Worm (Caenorhabditis elegans) whole organism, young adult: ENCODE data around the gene txt-19.

ENCODE experiments used
- F57A8.1 ChIP-seq: fragments of 200-800 bp; sonication (Bioruptor generic); optimal IDR thresholded peaks from 2 replicates; lab custom pipeline; 2018; ENCODE audit warnings: mild to moderate bottlenecking, missing genetic modification characterization, moderate library complexity, missing compliant biosample characterization
- Y53G8AR.9 ChIP-seq: fragments of 200-800 bp; sonication (Bioruptor generic); conservative IDR thresholded peaks from 2 replicates; pipeline ENCODE4 v1.3.6; 2022; ENCODE audit warnings: missing genetic modification reagents, missing genetic modification characterization, missing compliant biosample characterization
- ama-1 ChIP-seq, 3 experiments: fragments of 150-350 bp in 1 of 3; sonication (generic microtip) in 2 of 3; optimal IDR thresholded peaks; 2 replicates each; lab custom pipeline; 2014 to 2018; ENCODE audit warnings: missing biosample characterization in 2 of 3, missing genetic modification characterization in 2 of 3, missing genetic modification reagents in 2 of 3
- attf-5 ChIP-seq: fragments of 200-800 bp; sonication (Bioruptor generic); optimal IDR thresholded peaks from 2 replicates; lab custom pipeline; 2018; ENCODE audit warnings: mild to moderate bottlenecking, missing genetic modification characterization, missing compliant biosample characterization
- ceh-27 ChIP-seq: fragments of 200-800 bp; sonication (Bioruptor generic); optimal IDR thresholded peaks from 2 replicates; lab custom pipeline; 2018; ENCODE audit warnings: mild to moderate bottlenecking, missing genetic modification characterization, moderate library complexity, missing compliant biosample characterization
- ets-4 ChIP-seq: fragments of 200-800 bp; sonication (Bioruptor generic); optimal IDR thresholded peaks from 2 replicates; lab custom pipeline; 2018; ENCODE audit warnings: mild to moderate bottlenecking, missing genetic modification characterization, missing compliant biosample characterization
- lin-35 ChIP-seq, 3 experiments: fragments of 150-350 bp in 2 of 3; sonication (generic microtip) in 1 of 3; optimal IDR thresholded peaks; 2 replicates each; lab custom pipeline; 2014 to 2018; ENCODE audit warnings: missing biosample characterization in 3 of 3, missing genetic modification characterization in 3 of 3, missing genetic modification reagents in 3 of 3
- lir-1 ChIP-seq: fragments of 200-800 bp; sonication (Bioruptor generic); conservative IDR thresholded peaks from 2 replicates; pipeline ENCODE4 v1.3.6; 2022; ENCODE audit warnings: missing genetic modification reagents, missing genetic modification characterization, missing compliant biosample characterization
- madf-3 ChIP-seq: fragments of 200-800 bp; sonication (Bioruptor generic); IDR thresholded peaks from 2 replicates; pipeline ENCODE4 v1.3.6; 2022; ENCODE audit warnings: missing genetic modification reagents, missing genetic modification characterization, missing compliant biosample characterization
- pha-4 ChIP-seq: fragments of 150-350 bp; sonication (generic microtip); optimal IDR thresholded peaks from 2 replicates; lab custom pipeline; 2014; ENCODE audit warnings: missing biosample characterization, missing genetic modification reagents, missing genetic modification characterization
- snpc-3.4 ChIP-seq: sonication (generic microtip); optimal IDR thresholded peaks from 2 replicates; lab custom pipeline; 2017; ENCODE audit warnings: missing genetic modification characterization, mild to moderate bottlenecking, missing compliant biosample characterization, antibody characterized with exemption, moderate library complexity, missing genotype, missing genetic modification reagents
- somi-1 ChIP-seq: fragments of 200-800 bp; sonication (Bioruptor generic); optimal IDR thresholded peaks from 2 replicates; lab custom pipeline; 2018; ENCODE audit warnings: mild to moderate bottlenecking, missing genetic modification characterization, missing compliant biosample characterization
- unc-62 ChIP-seq: fragments of 150-350 bp; optimal IDR thresholded peaks from 2 replicates; lab custom pipeline; 2014; ENCODE audit warnings: missing biosample characterization, missing genetic modification reagents, missing genetic modification characterization

- TF ChIP-seq pha-4 (no peak), madf-3 (GFP tag; lab: Robert Waterston, UW) (no peak), somi-1 (GFP tag; lab: Kevin White, UChicago) (no peak), lir-1 (no peak), ama-1 (optimal IDR thresholded peaks at IDR 0.05; lab: Kevin White, UChicago) (no peak), ama-1 (GFP tag; optimal IDR thresholded peaks at IDR 0.05; lab: Kevin White, UChicago) (no peak), ceh-27 (GFP tag; lab: Kevin White, UChicago) (peak; percentile 0), ets-4 (GFP tag; lab: Kevin White, UChicago) (no peak), unc-62 (GFP tag; lab: Kevin White, UChicago) (no peak), Y53G8AR.9 (GFP tag; lab: Robert Waterston, UW) (no peak), lin-35 (GFP tag; optimal IDR thresholded peaks at IDR 0.05; lab: Kevin White, UChicago) (no peak), F57A8.1 (GFP tag; lab: Kevin White, UChicago) (no peak), attf-5 (no peak), snpc-3.4 (tag; lab: Kevin White, UChicago) (no peak)
Measured at ce11 chrIV:12845596-12845995, at the start of gene txt-19.
